Worm (Caenorhabditis elegans) whole organism, L1 larva: ENCODE measurements around the gene Y38F1A.8.

Source experiments
- F16B12.6 ChIP-seq: fragments of 150-350 bp; optimal IDR thresholded peaks from 2 replicates; lab custom pipeline; 2014; ENCODE audit warnings: missing biosample characterization, missing genetic modification characterization
- xbp-1 ChIP-seq: sonication (generic microtip); optimal IDR thresholded peaks from 2 replicates; lab custom pipeline; 2016; ENCODE audit warnings: missing genetic modification characterization, missing compliant biosample characterization

- TF ChIP-seq F16B12.6 = no peak
- no peak for TF ChIP-seq xbp-1 (tag; lab: Kevin White, UChicago)
Measured at ce11 chrII:12968448-12968969, 32.1 kb downstream of the Y38F1A.8 start.
